Worm (Caenorhabditis elegans) whole organism, L4/young adult: Measurements from ENCODE around the gene Y69A2AR.16.

Experiments
- dao-5 ChIP-seq: sonication (generic microtip); optimal IDR thresholded peaks from 2 replicates; lab custom pipeline; 2016; ENCODE audit warnings: missing genotype, missing genetic modification characterization, moderate library complexity, missing compliant biosample characterization
- him-1 ChIP-seq: sonication (generic microtip); optimal IDR thresholded peaks from 2 replicates; lab custom pipeline; 2016; ENCODE audit warnings: missing genotype, missing genetic modification reagents, missing genetic modification characterization, missing compliant biosample characterization

ce11 chrIV:2461396-2461795 is 36.2 kb upstream of the Y69A2AR.16 start:
- no peak for TF ChIP-seq him-1
- no peak for TF ChIP-seq dao-5
